Worm (Caenorhabditis elegans) whole organism, late embryonic: ENCODE data around the gene str-35.

Experiments
- C08G9.2 ChIP-seq: sonication (generic microtip); optimal IDR thresholded peaks from 2 replicates; lab custom pipeline; 2016; ENCODE audit warnings: mild to moderate bottlenecking, missing genetic modification characterization, moderate library complexity, missing compliant biosample characterization
- ceh-48 ChIP-seq: sonication (generic microtip); optimal IDR thresholded peaks from 2 replicates; lab custom pipeline; 2016; ENCODE audit warnings: missing genetic modification characterization, inconsistent platforms, missing compliant biosample characterization
- ceh-9 ChIP-seq: sonication (generic microtip); optimal IDR thresholded peaks from 2 replicates; lab custom pipeline; 2016; ENCODE audit warnings: mild to moderate bottlenecking, missing genetic modification characterization, inconsistent platforms, missing compliant biosample characterization
- hlh-13 ChIP-seq: fragments of 200-800 bp; sonication (Bioruptor generic); optimal IDR thresholded peaks from 2 replicates; lab custom pipeline; 2018; ENCODE audit warnings: mild to moderate bottlenecking, missing genetic modification characterization, missing compliant biosample characterization
- nhr-11 ChIP-seq: fragments of 150-350 bp; optimal IDR thresholded peaks from 2 replicates; lab custom pipeline; 2014; ENCODE audit warnings: missing biosample characterization, missing genetic modification characterization
- sox-2 ChIP-seq: fragments of 200-800 bp; sonication (Bioruptor generic); IDR thresholded peaks from 2 replicates; pipeline ENCODE4 v1.3.6; 2022; ENCODE audit warnings: missing genetic modification reagents, missing genetic modification characterization, missing compliant biosample characterization

DNA sequence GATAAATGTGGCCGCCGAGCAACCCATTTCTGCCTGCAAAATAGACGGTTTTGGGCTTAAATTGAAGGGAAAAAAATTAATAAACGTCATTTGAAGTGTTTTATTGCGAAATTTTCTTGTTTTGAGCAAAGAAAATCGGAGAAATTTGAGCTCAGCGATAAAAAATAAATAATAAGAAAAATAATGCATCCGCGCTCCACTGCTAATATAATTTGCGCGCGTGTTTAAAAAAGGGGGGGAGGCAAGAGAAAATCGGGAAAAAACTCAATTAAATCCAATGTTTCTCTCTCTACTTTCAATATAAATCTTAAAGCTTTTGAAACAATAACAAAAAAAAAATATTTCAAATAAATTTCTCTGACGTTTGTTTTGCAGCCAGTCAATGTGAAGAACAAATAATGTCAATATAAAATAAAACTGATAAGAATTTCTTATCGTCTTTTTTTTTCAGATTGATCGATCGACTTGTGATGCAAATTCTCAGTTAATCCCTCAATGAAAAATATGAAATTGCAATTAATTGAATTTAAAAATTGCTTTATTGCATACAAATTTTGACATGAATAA is 24.0 kb upstream of the str-35 start, which contains the start of gene rft-2:
- TF ChIP-seq hlh-13 (GFP tag; lab: Kevin White, UChicago), result no peak
- no peak for TF ChIP-seq ceh-9 (tag; lab: Kevin White, UChicago)
- no peak for TF ChIP-seq C08G9.2 (tag; lab: Kevin White, UChicago)
- no peak for TF ChIP-seq sox-2 (GFP tag; lab: Robert Waterston, UW)
- TF ChIP-seq ceh-48 (tag; lab: Kevin White, UChicago), result no peak
- TF ChIP-seq nhr-11 (tag; lab: Kevin White, UChicago), result no peak
